Fruit fly (Drosophila melanogaster): ENCODE measurements around the gene CG13300.
A peak's percentile ranks its signal among the peaks of the same experiment; 100 is the strongest.

Gene CG13300

DNA sequence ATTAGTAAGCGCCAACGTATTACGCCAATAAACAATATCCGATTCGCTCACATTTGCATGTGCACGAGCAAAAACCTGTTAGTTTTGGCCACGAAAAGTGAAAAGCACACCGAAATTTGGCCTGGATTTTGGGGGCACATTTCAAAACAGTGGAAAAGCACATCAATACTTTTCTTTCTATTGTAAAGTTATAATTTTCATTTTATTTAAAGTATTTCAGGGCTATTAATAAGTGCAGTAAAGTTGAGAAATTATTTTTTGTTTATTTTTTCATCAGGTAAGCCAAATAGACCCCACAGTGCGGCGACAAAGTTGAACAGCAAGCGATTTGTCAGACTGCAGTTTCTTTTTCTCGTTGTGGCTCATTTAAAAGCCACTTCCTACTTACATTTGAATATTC is 29.5 kb downstream of the CG13300 start:
- no peak for TF ChIP-seq psq (optimal IDR thresholded peaks at IDR 0.05)
- TF ChIP-seq CG8478 (optimal IDR thresholded peaks at IDR 0.05), result no peak
- no peak for TF ChIP-seq EcR (GFP tag; optimal IDR thresholded peaks at IDR 0.05)
- TF ChIP-seq Dll (optimal IDR thresholded peaks at IDR 0.05), result no peak
- no peak for TF ChIP-seq usp (GFP tag; optimal IDR thresholded peaks at IDR 0.05)
- TF ChIP-seq pan (optimal IDR thresholded peaks at IDR 0.05), result no peak

- no peak for TF ChIP-seq psq (optimal IDR thresholded peaks at IDR 0.05)
- no peak for TF ChIP-seq CG8478 (optimal IDR thresholded peaks at IDR 0.05)
- no peak for TF ChIP-seq Dll (optimal IDR thresholded peaks at IDR 0.05)
- no peak for TF ChIP-seq pan (optimal IDR thresholded peaks at IDR 0.05)
- no peak for TF ChIP-seq EcR (GFP tag; optimal IDR thresholded peaks at IDR 0.05)
- no peak for TF ChIP-seq usp (GFP tag; optimal IDR thresholded peaks at IDR 0.05)
Observed at dm6 chr3L:6320311-6320710, 31.9 kb downstream of the CG13300 start, which contains the start of gene Or65a. Or65a (plus strand) TSS chr3L:6320611.

DNA sequence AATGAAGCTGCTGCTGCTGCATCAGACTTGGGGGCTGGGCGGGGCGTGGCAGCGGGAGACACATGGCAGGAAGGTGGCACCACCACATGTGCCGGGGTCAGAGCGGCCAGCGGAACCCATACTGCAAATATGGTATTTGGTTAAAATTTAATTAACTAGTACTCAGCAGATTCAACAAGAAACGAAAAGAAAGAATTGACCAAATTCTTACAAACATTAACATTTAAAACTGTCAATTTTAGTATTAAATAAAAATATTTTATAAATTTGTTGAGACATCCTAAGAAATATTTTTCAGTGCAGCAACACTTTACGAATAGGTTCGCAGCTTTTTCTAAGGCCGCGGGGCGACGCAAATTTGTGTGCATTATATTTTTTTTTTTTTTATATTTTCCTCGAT is 34.7 kb downstream of the CG13300 start:
- no peak for TF ChIP-seq CG8478 (optimal IDR thresholded peaks at IDR 0.05)
- no peak for TF ChIP-seq EcR (GFP tag; optimal IDR thresholded peaks at IDR 0.05)
- no peak for TF ChIP-seq psq (optimal IDR thresholded peaks at IDR 0.05)
- no peak for TF ChIP-seq Dll (optimal IDR thresholded peaks at IDR 0.05)
- TF ChIP-seq usp (GFP tag; optimal IDR thresholded peaks at IDR 0.05), result no peak
- TF ChIP-seq pan (optimal IDR thresholded peaks at IDR 0.05), result no peak

DNA sequence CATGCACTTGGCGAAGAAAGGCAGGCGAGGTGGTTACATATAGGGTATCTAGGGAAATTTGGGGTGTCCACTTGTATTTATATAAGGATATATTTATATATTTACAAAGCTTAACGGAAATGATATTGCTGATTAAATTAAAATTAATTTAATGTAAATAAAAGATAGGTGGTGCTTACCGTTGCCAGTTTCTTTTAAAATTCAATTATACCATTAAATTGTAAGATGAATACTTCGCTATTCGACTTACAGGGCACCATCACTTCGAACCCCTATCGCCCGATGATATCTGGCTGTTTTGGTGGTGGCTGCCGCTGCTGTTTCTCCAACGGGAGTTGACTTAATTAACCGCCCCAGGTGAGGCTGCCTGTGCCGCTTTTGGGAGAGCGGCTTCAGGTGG is 36.5 kb downstream of the CG13300 start:
- TF ChIP-seq EcR (GFP tag; optimal IDR thresholded peaks at IDR 0.05), result no peak
- peak; percentile 71 for TF ChIP-seq pan (optimal IDR thresholded peaks at IDR 0.05)

dm6 chr3L:6312029-6312623 is 40.1 kb downstream of the CG13300 start:
- no peak for TF ChIP-seq psq (optimal IDR thresholded peaks at IDR 0.05)
- no peak for TF ChIP-seq Dll (optimal IDR thresholded peaks at IDR 0.05)
- TF ChIP-seq EcR (GFP tag; optimal IDR thresholded peaks at IDR 0.05), result no peak
- no peak for TF ChIP-seq pan (optimal IDR thresholded peaks at IDR 0.05)
- TF ChIP-seq CG8478 (optimal IDR thresholded peaks at IDR 0.05), result no peak
- TF ChIP-seq usp (GFP tag; optimal IDR thresholded peaks at IDR 0.05), result no peak

dm6 chr3L:6310489-6310888 is 41.7 kb downstream of the CG13300 start:
- no peak for TF ChIP-seq pan (optimal IDR thresholded peaks at IDR 0.05)
- no peak for TF ChIP-seq psq (optimal IDR thresholded peaks at IDR 0.05)
- no peak for TF ChIP-seq usp (GFP tag; optimal IDR thresholded peaks at IDR 0.05)
- TF ChIP-seq EcR (GFP tag; optimal IDR thresholded peaks at IDR 0.05), result no peak
- TF ChIP-seq CG8478 (optimal IDR thresholded peaks at IDR 0.05), result no peak
- no peak for TF ChIP-seq Dll (optimal IDR thresholded peaks at IDR 0.05)

DNA sequence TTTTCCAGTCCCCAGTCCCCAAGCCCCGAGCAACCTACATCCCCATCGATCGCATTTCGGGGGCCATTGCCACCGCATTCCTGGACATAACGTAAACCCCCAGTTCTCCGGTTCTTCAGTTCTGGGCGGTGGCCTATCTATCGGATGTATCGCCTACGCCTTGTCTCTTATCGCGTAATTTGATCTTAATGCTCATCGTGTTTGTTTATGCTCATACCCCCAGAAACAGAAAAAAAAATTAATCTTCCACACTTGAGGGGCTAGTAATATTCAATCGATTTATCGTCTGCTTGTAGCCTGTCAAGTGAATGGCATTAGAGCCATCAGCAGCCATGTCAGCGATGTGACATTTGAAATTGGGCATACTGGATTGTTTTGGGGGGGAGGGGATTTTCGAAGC is 42.5 kb downstream of the CG13300 start:
- TF ChIP-seq CG8478 (optimal IDR thresholded peaks at IDR 0.05), result no peak
- no peak for TF ChIP-seq usp (GFP tag; optimal IDR thresholded peaks at IDR 0.05)
- no peak for TF ChIP-seq psq (optimal IDR thresholded peaks at IDR 0.05)
- no peak for TF ChIP-seq Dll (optimal IDR thresholded peaks at IDR 0.05)
- TF ChIP-seq pan (optimal IDR thresholded peaks at IDR 0.05), result no peak
- TF ChIP-seq EcR (GFP tag; optimal IDR thresholded peaks at IDR 0.05), result no peak

- TF ChIP-seq CG8478 (optimal IDR thresholded peaks at IDR 0.05) (no peak), Dll (optimal IDR thresholded peaks at IDR 0.05) (no peak), usp (GFP tag; optimal IDR thresholded peaks at IDR 0.05) (no peak), psq (optimal IDR thresholded peaks at IDR 0.05) (no peak), EcR (GFP tag; optimal IDR thresholded peaks at IDR 0.05) (no peak), pan (optimal IDR thresholded peaks at IDR 0.05) (no peak)
Observed at dm6 chr3L:6308596-6308995, 43.6 kb downstream of the CG13300 start.

DNA sequence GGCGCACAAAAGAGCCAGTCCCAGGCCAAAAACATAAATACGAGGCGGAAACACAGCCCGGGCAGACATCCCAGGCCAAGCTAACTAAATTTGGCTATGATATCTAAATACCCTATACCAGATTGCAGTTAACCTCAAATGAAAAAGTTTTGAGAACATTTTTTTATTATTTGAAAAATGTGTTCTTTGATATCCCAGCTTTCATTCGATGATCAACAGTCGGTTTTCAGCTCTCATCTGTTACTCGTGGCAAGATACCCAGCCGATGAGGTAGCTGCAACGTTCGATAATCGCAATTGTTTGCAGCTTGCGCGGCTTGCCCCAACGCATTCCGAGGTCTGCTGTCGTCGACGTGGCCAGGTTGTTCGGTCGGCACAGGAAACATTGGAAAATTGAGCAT is 44.9 kb downstream of the CG13300 start:
- TF ChIP-seq Dll (optimal IDR thresholded peaks at IDR 0.05) (no peak), psq (optimal IDR thresholded peaks at IDR 0.05) (no peak), usp (GFP tag; optimal IDR thresholded peaks at IDR 0.05) (no peak), pan (optimal IDR thresholded peaks at IDR 0.05) (no peak), CG8478 (optimal IDR thresholded peaks at IDR 0.05) (no peak), EcR (GFP tag; optimal IDR thresholded peaks at IDR 0.05) (no peak)

dm6 chr3L:6304859-6305258 is 47.3 kb downstream of the CG13300 start:
- TF ChIP-seq CG8478 (optimal IDR thresholded peaks at IDR 0.05) (no peak), psq (optimal IDR thresholded peaks at IDR 0.05) (no peak), Dll (optimal IDR thresholded peaks at IDR 0.05) (no peak), pan (optimal IDR thresholded peaks at IDR 0.05) (no peak), usp (GFP tag; optimal IDR thresholded peaks at IDR 0.05) (no peak), EcR (GFP tag; optimal IDR thresholded peaks at IDR 0.05) (no peak)

DNA sequence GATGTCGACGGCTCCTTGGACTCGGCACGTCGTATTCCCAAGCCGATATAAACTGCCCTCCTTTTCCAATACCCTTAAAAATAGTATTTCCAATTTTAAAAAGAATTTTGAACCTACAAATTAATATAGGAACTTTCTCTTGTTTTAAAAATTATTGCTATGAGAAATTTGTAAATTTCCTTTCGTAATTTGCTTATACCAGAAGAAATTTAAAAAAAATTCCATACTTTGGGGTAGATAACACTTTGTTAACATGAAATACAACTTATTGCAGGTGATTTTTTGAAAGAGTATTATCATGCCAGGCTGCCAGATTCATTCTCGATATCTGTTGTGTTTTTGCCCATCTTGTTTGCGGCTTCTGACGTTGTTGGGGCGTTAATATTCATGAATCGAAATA is 49.7 kb downstream of the CG13300 start:
- no peak for TF ChIP-seq pan (optimal IDR thresholded peaks at IDR 0.05)
- TF ChIP-seq usp (GFP tag; optimal IDR thresholded peaks at IDR 0.05), result no peak
- TF ChIP-seq psq (optimal IDR thresholded peaks at IDR 0.05), result no peak
- no peak for TF ChIP-seq EcR (GFP tag; optimal IDR thresholded peaks at IDR 0.05)
- no peak for TF ChIP-seq CG8478 (optimal IDR thresholded peaks at IDR 0.05)
- no peak for TF ChIP-seq Dll (optimal IDR thresholded peaks at IDR 0.05)

- TF ChIP-seq Dll (optimal IDR thresholded peaks at IDR 0.05) (no peak), psq (optimal IDR thresholded peaks at IDR 0.05) (no peak), pan (optimal IDR thresholded peaks at IDR 0.05) (no peak), EcR (GFP tag; optimal IDR thresholded peaks at IDR 0.05) (no peak), usp (GFP tag; optimal IDR thresholded peaks at IDR 0.05) (no peak), CG8478 (optimal IDR thresholded peaks at IDR 0.05) (no peak)
Observed at dm6 chr3L:6296611-6297010, 55.6 kb downstream of the CG13300 start.

- TF ChIP-seq EcR (GFP tag; optimal IDR thresholded peaks at IDR 0.05), result no peak
- TF ChIP-seq Dll (optimal IDR thresholded peaks at IDR 0.05), result no peak
Observed at dm6 chr3L:6285412-6285811, 66.8 kb downstream of the CG13300 start.

Data from whole organism.